Worm (Caenorhabditis elegans): ENCODE data around the gene bir-2.

Gene bir-2

DNA sequence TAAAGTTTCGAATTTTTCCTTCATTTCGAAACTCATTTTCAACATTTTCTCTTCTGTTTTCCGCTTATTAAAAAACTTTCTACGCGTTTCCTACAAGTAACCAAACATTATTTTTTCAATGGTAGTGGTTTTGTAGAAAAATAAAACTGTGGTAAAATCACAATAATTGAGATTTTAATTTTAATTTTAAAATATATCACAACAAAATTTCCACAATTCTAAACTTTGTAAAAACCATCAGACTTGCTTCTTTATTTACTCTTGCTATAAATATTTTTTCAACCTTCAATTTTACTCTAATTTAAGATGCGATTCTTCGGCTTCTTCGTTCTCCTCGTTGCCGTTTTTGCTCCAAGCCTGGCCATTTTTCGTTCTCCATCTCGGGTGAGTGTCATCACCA lies 19.3 kb downstream of the bir-2 start, which contains the start of gene F53F4.17:
Gene F53F4.17 (plus strand): TSS at position 301 of the 400 bp plus-strand sequence.
- TF ChIP-seq nhr-12 (tag; optimal IDR thresholded peaks at IDR 0.05) (no peak), nhr-67 (tag; optimal IDR thresholded peaks at IDR 0.05) (no peak), lin-39 (tag; optimal IDR thresholded peaks at IDR 0.05) (no peak)

DNA sequence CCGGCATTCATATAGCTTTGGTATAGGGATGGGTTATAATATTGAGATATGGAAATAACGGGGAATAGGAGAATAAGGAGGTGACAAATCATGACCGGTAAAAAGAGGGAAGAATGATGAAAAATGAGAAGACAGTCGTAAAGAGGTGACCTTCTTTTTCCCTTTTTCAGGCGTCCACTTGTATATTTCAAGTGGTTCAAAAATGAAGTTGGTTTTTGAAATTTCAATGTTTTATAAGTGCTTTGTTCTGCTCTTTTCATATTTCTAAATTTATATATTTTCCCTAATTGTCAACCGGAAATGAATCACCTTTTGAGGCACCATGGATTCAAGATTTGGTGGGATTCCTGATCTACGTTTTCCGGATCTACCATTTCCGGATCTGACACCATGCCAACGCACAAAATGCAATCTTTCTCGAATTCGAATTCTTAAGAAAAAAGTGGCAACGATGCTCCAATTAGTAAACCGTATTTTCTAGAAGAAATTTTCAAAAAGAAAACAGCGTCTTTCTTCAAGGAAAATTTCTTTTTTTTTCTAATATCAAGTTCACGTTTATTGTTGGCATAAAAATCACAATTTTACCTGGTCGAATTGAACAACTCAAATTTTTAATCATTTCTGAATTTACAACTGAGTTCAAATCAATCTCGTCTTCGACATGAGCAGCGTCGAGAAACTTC lies 21.0 kb downstream of the bir-2 start, which contains the start of the genes F53F4.2 and F53F4.18:
Gene F53F4.2 (minus strand): TSS at position 101 of the 683 bp plus-strand sequence.
Gene F53F4.18 (plus strand): TSS at position 633 of the 683 bp plus-strand sequence.
- TF ChIP-seq nhr-23 (tag; optimal IDR thresholded peaks at IDR 0.05) (no peak), hmg-11 (tag; optimal IDR thresholded peaks at IDR 0.05) (no peak), ama-1 (optimal IDR thresholded peaks at IDR 0.05) (no peak)

DNA sequence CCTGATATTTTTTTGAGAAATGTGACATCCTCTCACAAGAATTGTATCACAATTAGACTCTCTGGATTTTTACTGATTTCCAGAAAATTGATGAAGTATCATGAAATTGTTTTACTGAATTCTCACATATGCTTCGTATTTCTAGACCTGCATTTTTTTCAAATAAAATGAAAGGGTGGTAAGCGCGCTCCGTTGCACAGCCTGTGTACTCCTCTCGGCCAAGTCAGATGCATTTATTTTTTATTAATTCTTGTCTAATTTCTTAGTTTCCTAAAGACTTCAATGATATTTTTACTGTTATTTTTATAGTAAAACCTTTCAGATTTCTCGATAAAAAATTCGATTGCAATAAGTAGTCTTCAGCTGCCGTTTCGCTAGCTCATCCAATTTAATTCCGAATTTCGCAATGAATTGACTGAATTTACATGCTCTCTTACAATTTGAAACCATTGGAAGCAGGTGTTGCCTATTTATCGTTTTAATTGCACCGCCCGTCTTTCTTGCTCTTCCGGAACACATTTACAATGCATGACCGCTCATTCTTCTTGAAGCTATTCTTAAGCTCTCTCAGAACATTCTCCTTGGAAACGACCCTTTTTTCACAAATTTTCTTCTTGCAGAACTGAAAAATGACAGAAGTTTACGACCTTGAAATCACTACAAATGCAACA lies 23.0 kb downstream of the bir-2 start, which contains the start of gene tbcb-1:
Gene tbcb-1 (plus strand): TSS at position 621 of the 671 bp plus-strand sequence.
- TF ChIP-seq ceh-9 (tag; optimal IDR thresholded peaks at IDR 0.05) (no peak), pha-4 (tag; optimal IDR thresholded peaks at IDR 0.05) (peak; percentile 43), snpc-4 (tag; optimal IDR thresholded peaks at IDR 0.05) (peak; percentile 36), lin-15B (tag; optimal IDR thresholded peaks at IDR 0.05) (peak; percentile 80), daf-12 (tag; optimal IDR thresholded peaks at IDR 0.05) (no peak), fkh-10 (GFP tag; optimal IDR thresholded peaks at IDR 0.05) (no peak), ztf-11 (tag; optimal IDR thresholded peaks at IDR 0.05) (no peak), nhr-23 (tag; optimal IDR thresholded peaks at IDR 0.05) (peak; percentile 34)

DNA sequence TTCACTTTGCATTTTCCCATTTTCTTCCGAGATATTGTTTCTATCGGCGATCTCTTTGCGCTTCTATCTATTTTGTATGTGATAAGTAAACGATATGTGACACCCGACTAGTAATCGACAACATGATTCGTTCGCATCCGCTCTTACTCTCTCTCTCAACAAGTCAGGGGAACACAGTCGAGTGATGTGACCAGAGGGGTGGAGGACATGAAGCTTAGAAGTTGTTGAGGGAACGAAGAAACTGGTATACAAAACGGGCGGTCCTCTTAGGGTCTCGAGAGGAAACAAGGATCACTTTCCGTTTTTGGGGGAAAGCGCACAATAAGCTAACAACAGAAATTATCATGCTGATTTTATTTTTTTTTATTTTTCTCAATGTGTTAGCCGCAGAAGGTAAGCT lies 24.4 kb downstream of the bir-2 start, which contains the start of gene F53F4.4:
Gene F53F4.4 (plus strand): TSS at position 301 of the 400 bp plus-strand sequence.
- TF ChIP-seq R02D3.7 (tag; optimal IDR thresholded peaks at IDR 0.05) (no peak), ceh-82 (tag; optimal IDR thresholded peaks at IDR 0.05) (no peak), ceh-9 (tag; optimal IDR thresholded peaks at IDR 0.05) (no peak), nfya-1 (tag; optimal IDR thresholded peaks at IDR 0.05; ENCODE audit: insufficient read depth) (no peak), snpc-4 (tag; optimal IDR thresholded peaks at IDR 0.05) (no peak), unc-39 (tag; optimal IDR thresholded peaks at IDR 0.05) (no peak)

- TF ChIP-seq nhr-25 (tag; optimal IDR thresholded peaks at IDR 0.05) = no peak
- TF ChIP-seq egl-5 (tag; optimal IDR thresholded peaks at IDR 0.05) = no peak
- no peak for TF ChIP-seq snpc-4 (tag; optimal IDR thresholded peaks at IDR 0.05)
- no peak for TF ChIP-seq ztf-4 (tag; optimal IDR thresholded peaks at IDR 0.05)
- TF ChIP-seq nhr-43 (tag; optimal IDR thresholded peaks at IDR 0.05; ENCODE audit: poor library complexity, severe bottlenecking) = no peak
- TF ChIP-seq pqm-1 (tag; optimal IDR thresholded peaks at IDR 0.05) = no peak
- TF ChIP-seq aly-2 (tag; optimal IDR thresholded peaks at IDR 0.05) = no peak
- no peak for TF ChIP-seq eor-1 (tag; optimal IDR thresholded peaks at IDR 0.05)
- TF ChIP-seq elt-1 (tag; optimal IDR thresholded peaks at IDR 0.05) = no peak
- TF ChIP-seq nhr-23 (tag; optimal IDR thresholded peaks at IDR 0.05) = no peak
- TF ChIP-seq skn-1 (tag; optimal IDR thresholded peaks at IDR 0.05) = no peak
- no peak for TF ChIP-seq elt-3 (tag; optimal IDR thresholded peaks at IDR 0.05)
- TF ChIP-seq fos-1 (tag; optimal IDR thresholded peaks at IDR 0.05) = no peak
- TF ChIP-seq unc-39 (tag; optimal IDR thresholded peaks at IDR 0.05) = no peak
- TF ChIP-seq mdl-1 (tag; optimal IDR thresholded peaks at IDR 0.05) = no peak
- TF ChIP-seq nhr-12 (tag; optimal IDR thresholded peaks at IDR 0.05) = no peak
- no peak for TF ChIP-seq fkh-10 (GFP tag; optimal IDR thresholded peaks at IDR 0.05)
- TF ChIP-seq unc-62 (GFP tag; optimal IDR thresholded peaks at IDR 0.05) = no peak
- TF ChIP-seq ZK546.5 (tag; optimal IDR thresholded peaks at IDR 0.05) = no peak
- no peak for TF ChIP-seq lin-15B (tag; optimal IDR thresholded peaks at IDR 0.05)
Observed at ce11 chrV:13598370-13598769, 29.7 kb downstream of the bir-2 start.

ce11 chrV:13600882-13601281 lies 32.2 kb downstream of the bir-2 start, which contains the start of gene rdy-2:
rdy-2 (minus strand) TSS chrV:13600982.
- TF ChIP-seq fkh-2 (tag; optimal IDR thresholded peaks at IDR 0.05) = no peak
- no peak for TF ChIP-seq nhr-76 (tag; optimal IDR thresholded peaks at IDR 0.05)
- no peak for TF ChIP-seq aly-2 (tag; optimal IDR thresholded peaks at IDR 0.05)
- TF ChIP-seq skn-1 (tag; optimal IDR thresholded peaks at IDR 0.05) = no peak
- no peak for TF ChIP-seq daf-12 (tag; optimal IDR thresholded peaks at IDR 0.05)
- no peak for TF ChIP-seq nhr-67 (tag; optimal IDR thresholded peaks at IDR 0.05)
- no peak for TF ChIP-seq elt-3 (tag; optimal IDR thresholded peaks at IDR 0.05)
- no peak for TF ChIP-seq fos-1 (tag; optimal IDR thresholded peaks at IDR 0.05)
- TF ChIP-seq ZK546.5 (tag; optimal IDR thresholded peaks at IDR 0.05) = no peak
- no peak for TF ChIP-seq lsy-12 (tag; optimal IDR thresholded peaks at IDR 0.05)
- TF ChIP-seq eor-1 (tag; optimal IDR thresholded peaks at IDR 0.05) = no peak
- no peak for TF ChIP-seq jun-1 (tag; optimal IDR thresholded peaks at IDR 0.05)
- no peak for TF ChIP-seq pqm-1 (tag; optimal IDR thresholded peaks at IDR 0.05)
- no peak for TF ChIP-seq lin-15B (tag; optimal IDR thresholded peaks at IDR 0.05)
- TF ChIP-seq nhr-12 (tag; optimal IDR thresholded peaks at IDR 0.05) = no peak
- no peak for TF ChIP-seq ztf-11 (tag; optimal IDR thresholded peaks at IDR 0.05)
- no peak for TF ChIP-seq lin-39 (tag; optimal IDR thresholded peaks at IDR 0.05)
- TF ChIP-seq pha-4 (tag; optimal IDR thresholded peaks at IDR 0.05) = no peak
- TF ChIP-seq nhr-237 (tag; optimal IDR thresholded peaks at IDR 0.05) = no peak

Data from whole organism, L3 larva.